Worm (Caenorhabditis elegans) whole organism, L3 larva: ENCODE results near the gene F07A11.4.
A peak's percentile ranks its signal among the peaks of the same experiment; 100 is the strongest.
"Not testable (repeated sequence)": the region's sequence is repeated elsewhere in the genome, so short reads cannot be mapped to it uniquely, and the experiment has no call there.

Source experiments
- R02D3.7 ChIP-seq: fragments of 150-350 bp; optimal IDR thresholded peaks from 2 replicates; lab custom pipeline; 2014; ENCODE audit warnings: missing biosample characterization, missing genetic modification characterization
- ZK546.5 ChIP-seq: sonication (generic microtip); optimal IDR thresholded peaks from 2 replicates; lab custom pipeline; 2017; ENCODE audit warnings: missing biosample characterization, missing genetic modification characterization
- ama-1 ChIP-seq: fragments of 150-350 bp; optimal IDR thresholded peaks from 2 replicates; lab custom pipeline; 2018
- ceh-82 ChIP-seq: fragments of 150-350 bp; optimal IDR thresholded peaks from 2 replicates; lab custom pipeline; 2014; ENCODE audit warnings: missing biosample characterization, missing genetic modification characterization
- daf-12 ChIP-seq: fragments of 150-350 bp; optimal IDR thresholded peaks from 2 replicates; lab custom pipeline; 2014; ENCODE audit warnings: missing biosample characterization, missing genetic modification reagents, missing genetic modification characterization
- egl-27 ChIP-seq: sonication (generic microtip); optimal IDR thresholded peaks from 4 replicates; lab custom pipeline; 2017; ENCODE audit warnings: missing biosample characterization, missing genetic modification reagents, missing genetic modification characterization
- elt-1 ChIP-seq: fragments of 150-350 bp; optimal IDR thresholded peaks from 2 replicates; lab custom pipeline; 2014; ENCODE audit warnings: missing biosample characterization, missing genetic modification characterization
- elt-3 ChIP-seq, 3 experiments: fragments of 150-350 bp in 1 of 3; sonication (generic microtip) in 2 of 3; optimal IDR thresholded peaks; 2 replicates in 2 of 3; 4 replicates in 1 of 3; lab custom pipeline; 2014 to 2017; ENCODE audit warnings: missing biosample characterization in 3 of 3, missing genetic modification characterization in 3 of 3
- eor-1 ChIP-seq, 2 experiments: fragments of 150-350 bp; optimal IDR thresholded peaks; 2 replicates each; lab custom pipeline; 2014 to 2018; ENCODE audit warnings: missing biosample characterization in 2 of 2, missing genetic modification characterization in 2 of 2
- fkh-10 ChIP-seq: sonication (generic microtip); optimal IDR thresholded peaks from 2 replicates; lab custom pipeline; 2017; ENCODE audit warnings: missing biosample characterization, missing genetic modification reagents, missing genetic modification characterization
- fkh-2 ChIP-seq: fragments of 150-350 bp; optimal IDR thresholded peaks from 2 replicates; lab custom pipeline; 2014; ENCODE audit warnings: missing biosample characterization, missing genetic modification reagents, missing genetic modification characterization
- fos-1 ChIP-seq: fragments of 150-350 bp; optimal IDR thresholded peaks from 2 replicates; lab custom pipeline; 2014; ENCODE audit warnings: missing biosample characterization, missing genetic modification characterization
- lin-15B ChIP-seq: fragments of 150-350 bp; optimal IDR thresholded peaks from 2 replicates; lab custom pipeline; 2014; ENCODE audit warnings: missing biosample characterization, missing genetic modification characterization
- lin-39 ChIP-seq: fragments of 150-350 bp; optimal IDR thresholded peaks from 2 replicates; lab custom pipeline; 2018; ENCODE audit warnings: missing biosample characterization, missing genetic modification reagents, missing genetic modification characterization
- lsy-12 ChIP-seq: sonication (generic microtip); optimal IDR thresholded peaks from 2 replicates; lab custom pipeline; 2016; ENCODE audit warnings: mild to moderate bottlenecking, missing genetic modification characterization, missing compliant biosample characterization
- mml-1 ChIP-seq: fragments of 150-350 bp; sonication (generic microtip); optimal IDR thresholded peaks from 3 replicates; lab custom pipeline; 2014; ENCODE audit warnings: missing biosample characterization, missing genetic modification characterization
- nhr-23 ChIP-seq: fragments of 150-350 bp; optimal IDR thresholded peaks from 2 replicates; lab custom pipeline; 2014; ENCODE audit warnings: missing biosample characterization, missing genetic modification reagents, missing genetic modification characterization
- nhr-237 ChIP-seq: fragments of 150-350 bp; optimal IDR thresholded peaks from 2 replicates; lab custom pipeline; 2014; ENCODE audit warnings: missing biosample characterization, missing genetic modification characterization
- nhr-25 ChIP-seq: sonication (generic microtip); optimal IDR thresholded peaks from 2 replicates; lab custom pipeline; 2017; ENCODE audit warnings: missing biosample characterization, missing genetic modification characterization
- nhr-28 ChIP-seq: fragments of 150-350 bp; optimal IDR thresholded peaks from 2 replicates; lab custom pipeline; 2014; ENCODE audit warnings: missing biosample characterization, missing genetic modification characterization
- nhr-43 ChIP-seq: sonication (generic microtip); optimal IDR thresholded peaks from 2 replicates; lab custom pipeline; 2016; ENCODE audit warnings: mild to moderate bottlenecking, missing genetic modification characterization, missing compliant biosample characterization; ENCODE audit not compliant: poor library complexity, severe bottlenecking
- nhr-67 ChIP-seq: fragments of 150-350 bp; optimal IDR thresholded peaks from 2 replicates; lab custom pipeline; 2014; ENCODE audit warnings: missing biosample characterization, missing genetic modification characterization
- nhr-76 ChIP-seq: fragments of 150-350 bp; sonication (generic microtip); optimal IDR thresholded peaks from 5 replicates; lab custom pipeline; 2014; ENCODE audit warnings: missing biosample characterization, missing genetic modification characterization
- nhr-77 ChIP-seq: fragments of 150-350 bp; optimal IDR thresholded peaks from 2 replicates; lab custom pipeline; 2014; ENCODE audit warnings: missing biosample characterization, missing genetic modification characterization
- pha-4 ChIP-seq: fragments of 150-350 bp; optimal IDR thresholded peaks from 2 replicates; lab custom pipeline; 2014; ENCODE audit warnings: missing biosample characterization, missing genetic modification reagents, missing genetic modification characterization
- skn-1 ChIP-seq: fragments of 150-350 bp; optimal IDR thresholded peaks from 2 replicates; lab custom pipeline; 2014; ENCODE audit warnings: missing biosample characterization, missing genetic modification characterization
- snpc-4 ChIP-seq: fragments of 150-350 bp; optimal IDR thresholded peaks from 2 replicates; lab custom pipeline; 2014; ENCODE audit warnings: missing biosample characterization, missing genetic modification characterization
- unc-39 ChIP-seq: sonication (generic microtip); optimal IDR thresholded peaks from 4 replicates; lab custom pipeline; 2017; ENCODE audit warnings: missing biosample characterization, missing genetic modification characterization
- unc-62 ChIP-seq: fragments of 150-350 bp; sonication (generic microtip); optimal IDR thresholded peaks from 4 replicates; lab custom pipeline; 2014; ENCODE audit warnings: missing biosample characterization, missing genetic modification reagents, missing genetic modification characterization
- zag-1 ChIP-seq: fragments of 150-350 bp; optimal IDR thresholded peaks from 2 replicates; lab custom pipeline; 2014; ENCODE audit warnings: missing biosample characterization, missing genetic modification characterization
- ztf-11 ChIP-seq: fragments of 150-350 bp; optimal IDR thresholded peaks from 2 replicates; lab custom pipeline; 2014; ENCODE audit warnings: missing biosample characterization, missing genetic modification characterization
- ztf-4 ChIP-seq: fragments of 150-350 bp; optimal IDR thresholded peaks from 2 replicates; lab custom pipeline; 2014; ENCODE audit warnings: missing biosample characterization, missing genetic modification characterization

The F07A11.4 gene

DNA sequence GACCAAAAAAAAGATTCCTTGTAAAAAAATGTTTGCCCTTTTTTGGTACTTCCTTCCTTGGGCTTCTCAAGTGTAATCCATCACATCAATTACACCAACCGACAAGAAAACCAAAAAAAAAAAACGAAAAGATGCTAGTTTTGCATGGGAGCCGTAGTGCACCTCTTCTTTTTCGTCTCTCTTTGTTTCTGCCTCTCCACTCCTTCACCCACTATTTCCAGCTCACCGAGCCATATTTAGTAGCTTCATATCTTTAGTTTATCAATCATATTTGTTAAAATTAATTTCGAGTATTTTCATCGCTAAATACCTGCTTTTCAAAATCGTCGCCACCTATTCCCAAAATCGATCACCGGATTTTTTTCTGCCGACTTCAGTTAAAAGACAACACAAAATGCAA, at the start of gene F07A11.4:
TSS of gene F07A11.4 (plus strand) at position 301 of the 400 bp plus-strand sequence.
- no peak for TF ChIP-seq zag-1 (tag; lab: Kevin White, UChicago)
- TF ChIP-seq lin-39 = peak; percentile 7
- no peak for TF ChIP-seq elt-1 (tag; lab: Kevin White, UChicago)
- TF ChIP-seq fkh-2 (tag; lab: Kevin White, UChicago) = no peak
- TF ChIP-seq nhr-25 (tag; lab: Kevin White, UChicago) = no peak
- no peak for TF ChIP-seq daf-12
- TF ChIP-seq, all 47 proteins: peak for 1

DNA sequence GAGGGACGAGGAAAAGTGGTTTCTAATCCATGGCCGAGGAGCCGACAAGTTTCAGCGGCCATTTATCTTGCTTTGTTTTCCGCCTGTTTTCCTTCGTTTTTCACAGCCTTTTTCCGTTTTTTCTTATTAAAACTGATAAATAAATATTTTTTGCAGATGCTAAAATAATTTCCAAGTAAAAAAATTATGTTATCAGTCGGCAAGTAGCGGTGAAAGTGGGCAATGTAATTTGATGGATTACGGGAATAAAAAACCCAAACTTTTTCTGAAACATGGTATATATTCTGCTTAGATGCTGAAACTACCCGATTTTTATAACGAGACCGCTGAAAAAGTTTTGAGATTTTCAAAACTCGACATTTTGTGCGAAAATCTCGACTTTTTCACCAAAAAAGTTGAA, 48.8 kb upstream of the F07A11.4 start, which contains the start of gene dhgd-1:
TSS of gene dhgd-1 (minus strand) at position 101 of the 400 bp plus-strand sequence.
- TF ChIP-seq nhr-28, ztf-11, nhr-67 (tag; lab: Kevin White, UChicago): not testable (repeated sequence)

DNA sequence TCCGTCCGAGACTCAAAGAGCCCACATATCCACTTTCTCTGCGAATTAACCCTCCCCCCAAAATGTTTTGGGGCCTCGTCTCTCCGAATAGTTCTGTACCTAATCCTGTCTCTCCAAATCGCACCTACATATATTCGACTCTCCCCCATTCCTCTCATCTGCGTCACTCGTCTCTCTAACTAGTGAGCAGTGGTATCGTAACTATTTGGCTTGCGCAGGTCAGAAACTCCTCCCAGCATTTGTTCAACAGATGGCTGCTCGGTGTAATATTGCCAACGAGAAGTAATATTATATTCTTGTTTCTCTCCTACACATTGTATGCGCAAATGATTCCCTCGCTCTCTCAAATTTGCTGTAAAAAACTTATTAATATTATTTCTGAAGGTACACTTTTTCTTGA, 45.2 kb upstream of the F07A11.4 start, which contains the start of gene F54D5.24:
TSS of gene F54D5.24 (plus strand) at position 316 of the 400 bp plus-strand sequence.
- TF ChIP-seq pha-4 (peak; percentile 10), elt-3 (tag; optimal IDR thresholded peaks at IDR 0.05; lab: Kevin White, UChicago) (no peak)

DNA sequence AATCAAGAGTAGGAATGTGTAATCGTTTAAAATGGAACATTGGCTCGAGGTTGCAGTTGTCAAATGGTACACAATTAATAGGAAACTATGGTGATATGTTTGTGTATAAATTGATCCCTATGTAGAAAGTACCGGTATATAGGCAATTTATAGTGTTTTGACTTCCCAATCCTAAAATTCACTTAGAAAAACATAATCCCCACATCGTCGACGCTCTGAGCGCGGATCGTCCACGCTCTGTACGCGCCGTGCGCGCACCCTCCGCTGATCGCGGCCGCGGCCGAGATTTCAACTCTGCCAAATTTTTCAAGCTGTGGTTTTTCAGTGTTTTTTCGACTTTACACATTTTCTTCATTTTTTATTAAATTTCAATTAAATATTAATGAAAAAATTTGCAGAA, 44.5 kb upstream of the F07A11.4 start, which contains the start of gene F54D5.17:
TSS of gene F54D5.17 (plus strand) at position 301 of the 400 bp plus-strand sequence.
- TF ChIP-seq mml-1 (tag; lab: Kevin White, UChicago) = no peak
- no peak for TF ChIP-seq eor-1 (tag; optimal IDR thresholded peaks at IDR 0.05; lab: Kevin White, UChicago)
- no peak for TF ChIP-seq nhr-23 (tag; lab: Kevin White, UChicago)
- TF ChIP-seq skn-1 (tag; lab: Kevin White, UChicago) = no peak
- TF ChIP-seq elt-1 (tag; lab: Kevin White, UChicago) = no peak
- TF ChIP-seq ceh-82 (tag; lab: Kevin White, UChicago) = no peak
- TF ChIP-seq nhr-25 (tag; lab: Kevin White, UChicago) = no peak
- no peak for TF ChIP-seq nhr-76
- TF ChIP-seq fkh-10 (GFP tag; lab: Kevin White, UChicago) = no peak
- no peak for TF ChIP-seq unc-62 (GFP tag; lab: Kevin White, UChicago)
- no peak for TF ChIP-seq ZK546.5 (tag; lab: Kevin White, UChicago)
- TF ChIP-seq fos-1 (tag; lab: Kevin White, UChicago) = no peak
- TF ChIP-seq nhr-77 (tag; lab: Kevin White, UChicago) = no peak
- no peak for TF ChIP-seq snpc-4
- TF ChIP-seq ama-1 = no peak
- TF ChIP-seq lin-39 = no peak

DNA sequence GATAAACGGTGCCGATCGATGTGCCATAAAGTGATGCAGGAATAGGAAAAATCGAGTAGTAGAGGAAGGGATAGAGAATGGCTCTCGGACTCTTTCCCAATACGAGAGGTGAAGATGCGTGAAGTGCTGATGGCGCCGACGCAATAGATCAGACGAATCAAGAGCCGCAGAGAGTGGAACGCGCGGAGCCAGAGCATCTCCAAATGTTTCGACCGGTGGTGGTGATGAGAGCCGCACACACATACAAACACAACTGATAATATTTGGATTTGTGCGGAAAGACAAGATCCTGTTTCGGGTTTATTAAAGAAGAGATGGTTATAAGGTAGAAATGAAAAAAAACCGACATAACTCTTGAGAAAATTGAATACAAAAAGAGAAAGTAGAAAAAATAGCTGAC, 36.7 kb upstream of the F07A11.4 start, which contains the start of gene F54D5.15:
TSS of gene F54D5.15 (minus strand) at position 101 of the 400 bp plus-strand sequence.
- TF ChIP-seq R02D3.7 (no peak), ZK546.5 (tag; lab: Kevin White, UChicago) (no peak), egl-27 (tag; lab: Kevin White, UChicago) (no peak), ceh-82 (tag; lab: Kevin White, UChicago) (no peak), lin-15B (tag; lab: Kevin White, UChicago) (no peak), elt-1 (tag; lab: Kevin White, UChicago) (no peak), ztf-4 (tag; lab: Kevin White, UChicago) (no peak), lsy-12 (tag; lab: Kevin White, UChicago) (no peak), mml-1 (tag; lab: Kevin White, UChicago) (no peak), fos-1 (tag; lab: Kevin White, UChicago) (no peak), nhr-237 (tag; lab: Kevin White, UChicago) (no peak), nhr-43 (tag; lab: Kevin White, UChicago) (no peak)

DNA sequence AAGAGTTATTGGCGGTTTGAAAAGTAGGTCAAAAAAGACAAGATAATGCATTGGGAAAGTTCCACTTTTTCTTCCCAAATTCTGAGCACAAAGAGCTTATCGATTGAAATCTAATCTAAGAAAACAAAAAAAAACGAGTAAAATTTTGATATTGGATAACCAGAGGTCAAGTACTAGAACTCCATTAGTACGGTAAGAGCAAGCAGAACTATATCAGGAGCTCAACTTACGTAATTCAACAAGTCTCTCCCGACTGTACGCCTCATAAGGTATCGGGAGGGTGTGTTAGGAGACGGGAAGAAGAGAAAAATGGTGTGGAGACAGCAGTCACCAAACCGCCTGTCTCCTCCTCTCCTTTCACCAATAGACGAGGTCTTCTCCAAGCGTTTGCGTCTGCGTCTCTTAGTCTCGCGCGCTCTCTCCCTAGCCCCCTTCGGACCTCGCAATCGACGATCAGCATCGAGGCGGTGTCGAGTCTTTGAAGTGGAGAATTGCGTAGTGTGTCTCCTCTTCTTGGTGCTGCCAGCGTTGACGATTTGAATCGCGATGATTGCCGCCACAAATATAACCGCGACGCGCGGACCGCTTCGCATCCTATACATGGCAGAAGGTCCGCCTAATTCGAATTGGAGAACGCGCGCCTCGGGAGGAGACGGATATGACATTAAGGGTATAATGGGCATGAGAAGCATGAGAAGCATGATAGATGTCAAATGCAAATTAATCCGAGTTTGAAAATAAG, 33.7 kb upstream of the F07A11.4 start, which contains the start of gene F54D5.5:
TSS of gene F54D5.5 (minus strand) at position 51 of the 742 bp plus-strand sequence.
- TF ChIP-seq unc-39 (tag; lab: Kevin White, UChicago) (no peak), ztf-4 (tag; lab: Kevin White, UChicago) (no peak), lin-15B (tag; lab: Kevin White, UChicago) (peak; percentile 49), snpc-4 (no peak)
